Worm (Caenorhabditis elegans): ENCODE data around the gene hrpu-1.

- no peak for TF ChIP-seq nhr-12 (tag; optimal IDR thresholded peaks at IDR 0.05)
- TF ChIP-seq pha-4 (tag; optimal IDR thresholded peaks at IDR 0.05), result no peak
- TF ChIP-seq lin-39 (tag; optimal IDR thresholded peaks at IDR 0.05), result no peak
- TF ChIP-seq elt-2 (tag; optimal IDR thresholded peaks at IDR 0.05), result no peak
- TF ChIP-seq ztf-4 (tag; optimal IDR thresholded peaks at IDR 0.05), result no peak
These were observed 12.1 kb upstream of the hrpu-1 start for ce11 chrIV:15027334-15027733.

All from whole organism, L3 larva.